Fruit fly (Drosophila melanogaster): ENCODE results near the gene Ssb-c31a.

Gene Ssb-c31a

dm6 chr2L:8164219-8164618, 46.9 kb upstream of the Ssb-c31a start (continued):
- TF ChIP-seq Drgx (GFP tag; IDR thresholded peaks at IDR 0.05) (no peak), sima (GFP tag; optimal IDR thresholded peaks at IDR 0.05) (peak; percentile 50), CG7372 (GFP tag; IDR thresholded peaks at IDR 0.05) (no peak), Dref (GFP tag; IDR thresholded peaks at IDR 0.05) (no peak), CG10267 (tag; optimal IDR thresholded peaks at IDR 0.05) (peak; percentile 54), twi (tag; optimal IDR thresholded peaks at IDR 0.05) (peak; percentile 81), CG13775 (GFP tag; optimal IDR thresholded peaks at IDR 0.05) (peak; percentile 52), gfzf (GFP tag; optimal IDR thresholded peaks at IDR 0.05) (no peak), Med (GFP tag) (peak; percentile 90), grau (tag; optimal IDR thresholded peaks at IDR 0.05) (peak; percentile 48), gce (GFP tag; IDR thresholded peaks at IDR 0.05) (peak; percentile 76; the same call in 2 of the 3 replicates), Hmx (GFP tag; optimal IDR thresholded peaks at IDR 0.05) (no peak), al (GFP tag; IDR thresholded peaks at IDR 0.05) (no peak), CG17359 (tag; optimal IDR thresholded peaks at IDR 0.05) (peak; percentile 92), chn (GFP tag; optimal IDR thresholded peaks at IDR 0.05) (peak; percentile 51), Dbx (GFP tag; IDR thresholded peaks at IDR 0.05) (no peak), CG31441 (GFP tag; IDR thresholded peaks at IDR 0.05) (peak; percentile 87), CG10565 (GFP tag; optimal IDR thresholded peaks at IDR 0.05) (peak; percentile 64), tio (GFP tag; optimal IDR thresholded peaks at IDR 0.05) (peak; percentile 79), tgo (GFP tag; IDR thresholded peaks at IDR 0.05) (peak; percentile 18; the same call in 1 of the 3 replicates), CG13296 (GFP tag; optimal IDR thresholded peaks at IDR 0.05) (peak; percentile 67), ase (GFP tag; IDR thresholded peaks at IDR 0.05) (peak; percentile 24; the same call in 2 of the 3 replicates), Aef1 (GFP tag; IDR thresholded peaks at IDR 0.05) (no peak), Elba2 (GFP tag; optimal IDR thresholded peaks at IDR 0.05) (no peak), otp (GFP tag; IDR thresholded peaks at IDR 0.05) (peak; percentile 86; the same call in 2 of the 3 replicates), sob (GFP tag; IDR thresholded peaks at IDR 0.05) (peak; percentile 39; the same call in 1 of the 2 replicates), NFAT (GFP tag; IDR thresholded peaks at IDR 0.05) (no peak), Asciz (GFP tag; optimal IDR thresholded peaks at IDR 0.05) (peak; percentile 97), CG18619 (GFP tag; optimal IDR thresholded peaks at IDR 0.05) (peak; percentile 82), klu (GFP tag; IDR thresholded peaks at IDR 0.05) (no peak), CG30431 (GFP tag; optimal IDR thresholded peaks at IDR 0.05) (peak; percentile 70), prd (optimal IDR thresholded peaks at IDR 0.05) (no peak), prd (GFP tag; IDR thresholded peaks at IDR 0.05) (0 out of 3 replicates have a peak, but pooled peaks have one; percentile 38), pan (optimal IDR thresholded peaks at IDR 0.05) (no peak), pan (GFP tag; optimal IDR thresholded peaks at IDR 0.05 in 1 of 2, IDR thresholded peaks at IDR 0.05 in 1 of 2) (peak in 1 of 2 experiments; percentile 69), CG14710 (tag; optimal IDR thresholded peaks at IDR 0.05) (peak; percentile 88), nerfin-1 (tag; optimal IDR thresholded peaks at IDR 0.05) (peak; percentile 78), CG9797 (GFP tag; optimal IDR thresholded peaks at IDR 0.05) (no peak), croc (GFP tag; conservative IDR thresholded peaks at IDR 0.05) (peak; percentile 41; the same call in 2 of the 3 replicates), her (GFP tag; optimal IDR thresholded peaks at IDR 0.05) (peak; percentile 29), Doc2 (GFP tag; IDR thresholded peaks at IDR 0.05) (no peak), CG12236 (GFP tag; optimal IDR thresholded peaks at IDR 0.05) (peak; percentile 85), CG4820 (GFP tag; optimal IDR thresholded peaks at IDR 0.05) (peak; percentile 71), Hmr (GFP tag; optimal IDR thresholded peaks at IDR 0.05) (peak; percentile 81), CG7963 (GFP tag; IDR thresholded peaks at IDR 0.05; ENCODE audit: partially characterized antibody) (no peak), stwl (tag; optimal IDR thresholded peaks at IDR 0.05) (peak; percentile 54), Ets97D (GFP tag; optimal IDR thresholded peaks at IDR 0.05) (peak; percentile 12), pnt (GFP tag; optimal IDR thresholded peaks at IDR 0.05) (peak; percentile 57), mirr (GFP tag; optimal IDR thresholded peaks at IDR 0.05) (peak; percentile 39), ranshi (GFP tag; IDR thresholded peaks at IDR 0.05) (peak; percentile 57; the same call in 1 of the 2 replicates), kah (GFP tag; optimal IDR thresholded peaks at IDR 0.05) (peak; percentile 75), CG3407 (GFP tag; optimal IDR thresholded peaks at IDR 0.05) (peak; percentile 96)

All from whole organism, embryonic.